Worm (Caenorhabditis elegans) whole organism, L4 larva: Measurements from ENCODE around the gene let-92.

ENCODE experiments used
- F49E8.2 ChIP-seq: sonication (generic microtip); optimal IDR thresholded peaks from 2 replicates; lab custom pipeline; 2016; ENCODE audit warnings: missing compliant biosample characterization, mild to moderate bottlenecking, missing genetic modification characterization, borderline replicate concordance
- R02D3.7 ChIP-seq: fragments of 150-350 bp; sonication (generic microtip); optimal IDR thresholded peaks from 3 replicates; lab custom pipeline; 2014; ENCODE audit warnings: missing biosample characterization, missing genetic modification characterization
- Y105C5A.15 ChIP-seq: fragments of 200-800 bp; sonication (Bioruptor generic); IDR thresholded peaks from 2 replicates; pipeline ENCODE4 v1.3.6; 2022; ENCODE audit warnings: missing genetic modification characterization, missing compliant biosample characterization
- Y48G9A.11 ChIP-seq: fragments of 200-800 bp; sonication (Bioruptor generic); IDR thresholded peaks from 2 replicates; pipeline ENCODE4 v1.3.6; 2022; ENCODE audit warnings: missing genetic modification reagents, missing genetic modification characterization, missing compliant biosample characterization
- ZK546.5 ChIP-seq, 2 experiments: sonication (generic microtip); optimal IDR thresholded peaks; 2 replicates each; lab custom pipeline; 2017; ENCODE audit warnings: missing biosample characterization in 2 of 2, missing genetic modification characterization in 2 of 2
- aha-1 ChIP-seq: fragments of 150-350 bp; peaks from one replicate; lab custom pipeline; 2014; ENCODE audit warnings: missing biosample characterization, missing genetic modification characterization
- aly-2 ChIP-seq: sonication (generic microtip); optimal IDR thresholded peaks from 2 replicates; lab custom pipeline; 2018; ENCODE audit warnings: missing biosample characterization, missing genetic modification characterization
- arid-1 ChIP-seq: fragments of 200-800 bp; sonication (Bioruptor generic); conservative IDR thresholded peaks from 2 replicates; pipeline ENCODE4 v1.3.6; 2022; ENCODE audit warnings: missing genetic modification reagents, missing genetic modification characterization, missing compliant biosample characterization
- ceh-32 ChIP-seq: sonication (generic microtip); optimal IDR thresholded peaks from 2 replicates; lab custom pipeline; 2016; ENCODE audit warnings: mild to moderate bottlenecking, missing genetic modification characterization, missing compliant biosample characterization; ENCODE audit not compliant: poor library complexity
- ceh-62 ChIP-seq: sonication (generic microtip); optimal IDR thresholded peaks from 2 replicates; lab custom pipeline; 2017; ENCODE audit warnings: missing biosample characterization, missing genetic modification characterization
- ces-1 ChIP-seq: fragments of 150-350 bp; sonication (generic microtip); optimal IDR thresholded peaks from 4 replicates; lab custom pipeline; 2014; ENCODE audit warnings: missing biosample characterization, missing genetic modification reagents, missing genetic modification characterization
- cey-2 ChIP-seq: sonication (generic microtip); optimal IDR thresholded peaks from 3 replicates; lab custom pipeline; 2017; ENCODE audit warnings: missing genetic modification characterization, mild to moderate bottlenecking, missing compliant biosample characterization, antibody characterized with exemption, borderline replicate concordance; ENCODE audit not compliant: insufficient read depth
- daf-12 ChIP-seq: fragments of 150-350 bp; optimal IDR thresholded peaks from 2 replicates; lab custom pipeline; 2014; ENCODE audit warnings: missing biosample characterization, missing genetic modification reagents, missing genetic modification characterization
- daf-16 ChIP-seq, 3 experiments: sonication (generic microtip); optimal IDR thresholded peaks; 2 replicates each; lab custom pipeline; 2016 to 2017; ENCODE audit warnings: missing genetic modification characterization in 3 of 3, missing genetic modification reagents in 3 of 3, mild to moderate bottlenecking in 2 of 3, missing compliant biosample characterization in 2 of 3, missing biosample characterization in 1 of 3, moderate library complexity in 1 of 3
- daf-8 ChIP-seq: fragments of 200-800 bp; sonication (Bioruptor generic); IDR thresholded peaks from 2 replicates; pipeline ENCODE4 v1.3.6; 2022; ENCODE audit warnings: missing genetic modification characterization, missing compliant biosample characterization
- dmd-8 ChIP-seq: fragments of 200-800 bp; sonication (Bioruptor generic); IDR thresholded peaks from 2 replicates; pipeline ENCODE4 v1.3.6; 2022; ENCODE audit warnings: missing genetic modification characterization, missing compliant biosample characterization
- dpl-1 ChIP-seq: fragments of 150-350 bp; optimal IDR thresholded peaks from 2 replicates; lab custom pipeline; 2014; ENCODE audit warnings: missing biosample characterization, missing genetic modification reagents, missing genetic modification characterization
- dve-1 ChIP-seq: sonication (generic microtip); optimal IDR thresholded peaks from 2 replicates; lab custom pipeline; 2017; ENCODE audit warnings: antibody characterized with exemption, mild to moderate bottlenecking, missing genetic modification characterization, missing compliant biosample characterization; ENCODE audit not compliant: insufficient read depth
- egl-27 ChIP-seq: sonication (generic microtip); optimal IDR thresholded peaks from 3 replicates; lab custom pipeline; 2017; ENCODE audit warnings: missing biosample characterization, missing genetic modification reagents, missing genetic modification characterization
- fkh-10 ChIP-seq: fragments of 150-350 bp; optimal IDR thresholded peaks from 2 replicates; lab custom pipeline; 2014; ENCODE audit warnings: missing biosample characterization, missing genetic modification reagents, missing genetic modification characterization
- fos-1 ChIP-seq: fragments of 150-350 bp; optimal IDR thresholded peaks from 2 replicates; lab custom pipeline; 2014; ENCODE audit warnings: missing biosample characterization, missing genetic modification characterization
- hif-1 ChIP-seq, 2 experiments: sonication (generic microtip); optimal IDR thresholded peaks; 2 replicates each; lab custom pipeline; 2016 to 2017; ENCODE audit warnings: missing compliant biosample characterization in 2 of 2, missing genetic modification characterization in 2 of 2, missing genetic modification reagents in 2 of 2, missing genotype in 2 of 2, mild to moderate bottlenecking in 1 of 2
- hlh-30 ChIP-seq: sonication (generic microtip); optimal IDR thresholded peaks from 2 replicates; lab custom pipeline; 2017; ENCODE audit warnings: antibody characterized with exemption, mild to moderate bottlenecking, missing genetic modification characterization, missing compliant biosample characterization; ENCODE audit not compliant: insufficient read depth
- lin-15B ChIP-seq: fragments of 150-350 bp; sonication (generic microtip); optimal IDR thresholded peaks from 3 replicates; lab custom pipeline; 2014; ENCODE audit warnings: missing biosample characterization, missing genetic modification characterization
- lin-29 ChIP-seq: fragments of 200-800 bp; sonication (Bioruptor generic); IDR thresholded peaks from 2 replicates; pipeline ENCODE4 v1.3.6; 2022; ENCODE audit warnings: missing genetic modification reagents, missing genetic modification characterization, missing compliant biosample characterization
- lin-39 ChIP-seq: fragments of 150-350 bp; optimal IDR thresholded peaks from 2 replicates; lab custom pipeline; 2014; ENCODE audit warnings: missing biosample characterization, missing genetic modification reagents, missing genetic modification characterization
- lsy-2 ChIP-seq, 2 experiments: fragments of 150-350 bp in 1 of 2; sonication (generic microtip) in 1 of 2; optimal IDR thresholded peaks; 2 replicates each; lab custom pipeline; 2014 to 2017; ENCODE audit warnings: missing biosample characterization in 2 of 2, missing genetic modification characterization in 2 of 2
- mdl-1 ChIP-seq, 2 experiments: fragments of 150-350 bp in 1 of 2; sonication (generic microtip) in 1 of 2; optimal IDR thresholded peaks; 2 replicates each; lab custom pipeline; 2014 to 2017; ENCODE audit warnings: missing biosample characterization in 2 of 2, missing genetic modification characterization in 2 of 2
- mdt-29 ChIP-seq: fragments of 200-800 bp; sonication (Bioruptor generic); IDR thresholded peaks from 2 replicates; pipeline ENCODE4 v1.3.6; 2022; ENCODE audit warnings: missing genetic modification reagents, missing genetic modification characterization, missing compliant biosample characterization
- mep-1 ChIP-seq: fragments of 150-350 bp; sonication (generic microtip); optimal IDR thresholded peaks from 3 replicates; lab custom pipeline; 2014; ENCODE audit warnings: missing biosample characterization, missing genetic modification characterization
- mxl-2 ChIP-seq: fragments of 200-800 bp; sonication (Bioruptor generic); conservative IDR thresholded peaks from 2 replicates; pipeline ENCODE4 v1.3.6; 2022; ENCODE audit warnings: missing genetic modification reagents, missing genetic modification characterization, missing compliant biosample characterization
- mxl-3 ChIP-seq: fragments of 200-800 bp; sonication (Bioruptor generic); optimal IDR thresholded peaks from 2 replicates; lab custom pipeline; 2018; ENCODE audit warnings: mild to moderate bottlenecking, missing genetic modification characterization, missing compliant biosample characterization
- nhr-28 ChIP-seq: fragments of 150-350 bp; optimal IDR thresholded peaks from 2 replicates; lab custom pipeline; 2014; ENCODE audit warnings: missing biosample characterization, missing genetic modification characterization
- nhr-41 ChIP-seq: fragments of 200-800 bp; sonication (Bioruptor generic); IDR thresholded peaks from 2 replicates; pipeline ENCODE4 v1.3.6; 2022; ENCODE audit warnings: missing genetic modification reagents, missing genetic modification characterization, missing compliant biosample characterization
- nhr-42 ChIP-seq: fragments of 200-800 bp; sonication (Bioruptor generic); IDR thresholded peaks from 2 replicates; pipeline ENCODE4 v1.3.6; 2022; ENCODE audit warnings: missing genetic modification characterization, missing compliant biosample characterization
- sdz-12 ChIP-seq: fragments of 200-800 bp; sonication (Bioruptor generic); optimal IDR thresholded peaks from 2 replicates; lab custom pipeline; 2018; ENCODE audit warnings: mild to moderate bottlenecking, missing genetic modification characterization, missing compliant biosample characterization
- set-16 ChIP-seq: fragments of 200-800 bp; sonication (Bioruptor generic); IDR thresholded peaks from 2 replicates; pipeline ENCODE4 v1.3.6; 2022; ENCODE audit warnings: missing genetic modification reagents, missing genetic modification characterization, missing compliant biosample characterization
- snpc-4 ChIP-seq: fragments of 150-350 bp; optimal IDR thresholded peaks from 2 replicates; lab custom pipeline; 2014; ENCODE audit warnings: missing biosample characterization, missing genetic modification characterization
- spr-1 ChIP-seq: sonication (generic microtip); optimal IDR thresholded peaks from 2 replicates; lab custom pipeline; 2016; ENCODE audit warnings: mild to moderate bottlenecking, missing genetic modification characterization, missing compliant biosample characterization
- tra-1 ChIP-seq: fragments of 200-800 bp; sonication (Bioruptor generic); IDR thresholded peaks from 2 replicates; pipeline ENCODE4 v1.3.6; 2022; ENCODE audit warnings: missing genetic modification reagents, missing genetic modification characterization, missing compliant biosample characterization
- unc-130 ChIP-seq: sonication (generic microtip); optimal IDR thresholded peaks from 2 replicates; lab custom pipeline; 2016; ENCODE audit warnings: missing genetic modification reagents, missing genetic modification characterization, missing compliant biosample characterization
- unc-62 ChIP-seq, 3 experiments: fragments of 150-350 bp in 1 of 3; sonication (generic microtip); optimal IDR thresholded peaks in 2 of 3; peaks in 1 of 3; 1 replicate in 1 of 3; 2 replicates in 2 of 3; lab custom pipeline; 2014 to 2017; ENCODE audit warnings: missing biosample characterization in 3 of 3, missing genetic modification characterization in 3 of 3, missing genetic modification reagents in 3 of 3, missing genotype in 1 of 3
- zag-1 ChIP-seq: fragments of 150-350 bp; optimal IDR thresholded peaks from 2 replicates; lab custom pipeline; 2014; ENCODE audit warnings: missing biosample characterization, missing genetic modification characterization
- zfp-2 ChIP-seq: sonication (generic microtip); optimal IDR thresholded peaks from 2 replicates; lab custom pipeline; 2016; ENCODE audit warnings: mild to moderate bottlenecking, missing genetic modification characterization, missing compliant biosample characterization
- zip-11 ChIP-seq: fragments of 200-800 bp; sonication (Bioruptor generic); IDR thresholded peaks from 2 replicates; pipeline ENCODE4 v1.3.6; 2022; ENCODE audit warnings: missing genetic modification characterization, missing compliant biosample characterization
- ztf-11 ChIP-seq: fragments of 150-350 bp; optimal IDR thresholded peaks from 2 replicates; lab custom pipeline; 2014; ENCODE audit warnings: missing biosample characterization, missing genetic modification characterization
- ztf-7 ChIP-seq: fragments of 150-350 bp; optimal IDR thresholded peaks from 2 replicates; lab custom pipeline; 2014; ENCODE audit warnings: missing biosample characterization, missing genetic modification characterization

Gene let-92

DNA sequence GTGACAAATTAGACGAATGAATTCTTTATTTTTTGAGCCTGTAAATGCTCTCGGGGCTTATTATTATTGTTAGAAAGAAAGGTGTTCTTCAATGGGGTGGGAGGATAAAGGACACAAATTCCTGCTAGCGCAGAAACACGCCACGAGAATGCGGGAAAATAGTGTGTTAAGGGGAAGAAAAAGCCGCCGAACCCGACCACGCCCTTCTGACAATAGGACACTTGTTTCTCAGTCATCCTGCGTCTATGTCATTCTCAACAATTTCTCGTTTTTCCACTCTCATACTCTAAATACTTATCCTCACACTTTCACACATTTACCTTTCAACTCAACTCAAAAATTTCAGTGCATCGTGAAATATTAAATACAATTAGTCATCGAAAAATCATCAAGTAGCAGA, 44.3 kb upstream of the let-92 start, which contains the start of gene M117.1:
TSS of gene M117.1 (plus strand) at position 347 of the 400 bp plus-strand sequence.
- no peak for TF ChIP-seq daf-16 (GFP tag; optimal IDR thresholded peaks at IDR 0.05; lab: Kevin White, UChicago)
- TF ChIP-seq daf-16 (tag; optimal IDR thresholded peaks at IDR 0.05; lab: Kevin White, UChicago): no peak
- peak; percentile 82 for TF ChIP-seq aha-1
- TF ChIP-seq ceh-62: no peak
- no peak for TF ChIP-seq cey-2 (tag; lab: Kevin White, UChicago)
- no peak for TF ChIP-seq ces-1
- no peak for TF ChIP-seq dpl-1 (GFP tag; lab: Kevin White, UChicago)
- TF ChIP-seq hlh-30: peak; percentile 3
- no peak for TF ChIP-seq mxl-3 (GFP tag; lab: Kevin White, UChicago)
- peak in 1 of 2 experiments; percentile 49 for TF ChIP-seq mdl-1 (tag; optimal IDR thresholded peaks at IDR 0.05; lab: Kevin White, UChicago)
- no peak for TF ChIP-seq sdz-12
- TF ChIP-seq hif-1 (tag; optimal IDR thresholded peaks at IDR 0.05; lab: Kevin White, UChicago): peak in 1 of 2 experiments; percentile 7
- TF ChIP-seq unc-62 (GFP tag; optimal IDR thresholded peaks at IDR 0.05 in 1 of 2; lab: Kevin White, UChicago): no peak
- no peak for TF ChIP-seq unc-62 (tag; optimal IDR thresholded peaks at IDR 0.05; lab: Kevin White, UChicago)
- no peak for TF ChIP-seq mep-1 (tag; lab: Kevin White, UChicago)
- no peak for TF ChIP-seq lsy-2 (tag; optimal IDR thresholded peaks at IDR 0.05; lab: Kevin White, UChicago)
- TF ChIP-seq R02D3.7: no peak
- no peak for TF ChIP-seq set-16 (GFP tag; lab: Robert Waterston, UW)
- no peak for TF ChIP-seq lin-15B (tag; lab: Kevin White, UChicago)
- no peak for TF ChIP-seq fos-1 (tag; lab: Kevin White, UChicago)
- no peak for TF ChIP-seq zfp-2 (tag; lab: Kevin White, UChicago)
- TF ChIP-seq dmd-8: no peak
- TF ChIP-seq nhr-28 (tag; lab: Kevin White, UChicago): peak; percentile 25
- TF ChIP-seq arid-1 (GFP tag; lab: Robert Waterston, UW): no peak
- TF ChIP-seq nhr-42 (GFP tag; lab: Robert Waterston, UW): no peak

DNA sequence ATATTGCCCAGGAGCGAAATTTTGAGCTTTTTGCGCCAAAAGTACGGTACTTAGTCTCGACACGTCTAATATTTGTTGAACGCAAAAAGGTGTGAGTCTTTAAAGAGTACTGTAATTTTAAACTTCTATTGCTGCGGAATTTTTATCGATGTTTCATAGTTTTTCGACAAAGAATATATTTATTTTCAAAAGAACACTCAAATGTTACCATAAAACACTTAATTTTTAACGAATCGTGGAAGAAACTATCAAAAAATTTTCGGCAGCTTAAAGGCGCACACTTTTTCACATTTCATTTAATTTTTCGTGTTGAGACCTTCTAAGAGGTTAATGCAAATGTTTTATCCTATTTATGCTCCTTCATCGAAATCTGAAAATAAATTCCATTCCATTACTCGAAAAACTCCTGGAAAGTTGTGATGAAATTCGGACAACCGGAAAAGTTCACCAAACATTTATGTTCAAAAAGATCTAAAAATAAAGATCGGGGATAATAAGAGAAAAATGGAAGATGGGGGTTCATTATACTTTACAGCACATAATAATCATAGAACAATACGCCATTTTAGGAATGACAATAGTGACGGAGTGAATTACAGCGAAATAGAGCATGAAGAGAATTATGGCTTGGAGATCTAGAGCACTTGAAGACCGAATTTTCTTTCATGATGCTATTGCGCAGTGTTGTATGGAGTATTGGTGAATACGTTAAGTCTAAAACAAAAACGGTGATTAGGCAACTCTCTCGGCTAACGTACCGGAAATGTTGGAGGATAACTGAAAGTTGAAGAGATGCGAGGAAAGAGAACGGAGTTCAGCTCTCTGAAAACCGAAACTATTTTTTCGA, 38.0 kb upstream of the let-92 start:
- no peak for TF ChIP-seq zip-11 (GFP tag; lab: Robert Waterston, UW)
- no peak for TF ChIP-seq lin-15B (tag; lab: Kevin White, UChicago)
- no peak for TF ChIP-seq cey-2 (tag; lab: Kevin White, UChicago)
- 0 out of 2 replicates have a peak, but pooled peaks have one; percentile 44 for TF ChIP-seq Y105C5A.15 (GFP tag; lab: Robert Waterston, UW)
- TF ChIP-seq snpc-4: no peak
- TF ChIP-seq ztf-7 (tag; lab: Kevin White, UChicago): no peak
- no peak for TF ChIP-seq lin-29 (GFP tag; lab: Robert Waterston, UW)
- TF ChIP-seq mdl-1 (tag; optimal IDR thresholded peaks at IDR 0.05; lab: Kevin White, UChicago): no peak
- TF ChIP-seq daf-8 (GFP tag; lab: Robert Waterston, UW): no peak
- peak; percentile 64 for TF ChIP-seq Y48G9A.11 (GFP tag; lab: Robert Waterston, UW)
- no peak for TF ChIP-seq zag-1 (tag; lab: Kevin White, UChicago)
- no peak for TF ChIP-seq aly-2 (tag; lab: Kevin White, UChicago)
- TF ChIP-seq dve-1: peak; percentile 20
- TF ChIP-seq tra-1 (GFP tag; lab: Robert Waterston, UW): no peak
- TF ChIP-seq F49E8.2 (tag; lab: Kevin White, UChicago): peak; percentile 67
- TF ChIP-seq ceh-32 (tag; lab: Kevin White, UChicago): no peak
- TF ChIP-seq ZK546.5 (tag; optimal IDR thresholded peaks at IDR 0.05; lab: Kevin White, UChicago): no peak
- TF ChIP-seq mdt-29 (GFP tag; lab: Robert Waterston, UW): no peak
- no peak for TF ChIP-seq daf-12 (tag; lab: Kevin White, UChicago)
- no peak for TF ChIP-seq fkh-10 (GFP tag; lab: Kevin White, UChicago)
- TF ChIP-seq lin-39 (tag; lab: Kevin White, UChicago): no peak
- no peak for TF ChIP-seq ztf-11 (tag; lab: Kevin White, UChicago)
- TF ChIP-seq nhr-41 (GFP tag; lab: Robert Waterston, UW): no peak
- peak; percentile 3 for TF ChIP-seq unc-130
- no peak for TF ChIP-seq egl-27 (tag; lab: Kevin White, UChicago)
- no peak for TF ChIP-seq spr-1
- TF ChIP-seq fos-1 (tag; lab: Kevin White, UChicago): no peak
- peak; percentile 54 for TF ChIP-seq aha-1
- TF ChIP-seq R02D3.7: no peak
- TF ChIP-seq mxl-2: no peak
